Worm (Caenorhabditis elegans): ENCODE measurements around the gene set-9.

DNA sequence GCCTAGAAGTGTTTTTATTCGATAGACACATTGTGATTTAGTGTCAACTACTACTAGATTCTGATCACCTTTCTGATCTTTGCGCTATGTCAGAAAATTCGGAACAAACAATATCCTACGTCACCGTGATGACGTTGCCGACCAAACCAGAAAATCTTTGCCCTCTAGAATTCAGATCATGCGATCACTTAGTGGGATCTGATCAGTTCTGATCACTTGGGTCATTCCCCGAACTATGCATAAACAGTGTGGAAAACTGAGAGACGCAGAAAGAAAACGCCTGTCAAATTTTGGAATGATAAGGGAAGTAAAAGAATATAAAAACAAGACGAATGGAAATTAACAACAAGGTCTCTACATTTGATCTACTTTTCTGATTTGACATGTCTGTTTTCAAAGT lies 13.1 kb upstream of the set-9 start, which contains the start of gene F15E6.3:
- TF ChIP-seq ces-1 (GFP tag; optimal IDR thresholded peaks at IDR 0.05): no peak
- no peak for TF ChIP-seq nhr-76 (tag; optimal IDR thresholded peaks at IDR 0.05)
- no peak for TF ChIP-seq ztf-11 (tag; optimal IDR thresholded peaks at IDR 0.05)

All from whole organism, mixed stage, embryonic.